Fruit fly (Drosophila melanogaster) S2 (cell line): Measurements from ENCODE around the gene Prosalpha4.

Source experiments
- CG8478 ChIP-seq: fragments of >200 bp; optimal IDR thresholded peaks from 2 replicates; lab custom pipeline; 2018
- CTCF ChIP-seq, 2 experiments: fragments of >200 bp; optimal IDR thresholded peaks; 2 replicates each; lab custom pipeline; 2018

Gene Prosalpha4

dm6 chrX:16281717-16282529 lies 5.9 kb downstream of the Prosalpha4 start:
- TF ChIP-seq CG8478, result no peak
- TF ChIP-seq CTCF (optimal IDR thresholded peaks at IDR 0.05; lab: Kevin White, UChicago), result no peak

dm6 chrX:16285186-16285585 lies 9.1 kb downstream of the Prosalpha4 start:
- no peak for TF ChIP-seq CTCF (optimal IDR thresholded peaks at IDR 0.05; lab: Kevin White, UChicago)
- no peak for TF ChIP-seq CG8478

dm6 chrX:16286083-16286666 lies 10.1 kb downstream of the Prosalpha4 start, which contains the start of gene UQCR-14:
UQCR-14 (plus strand) TSS chrX:16286288.
- peak in 1 of 2 experiments; percentile 7 for TF ChIP-seq CTCF (optimal IDR thresholded peaks at IDR 0.05; lab: Kevin White, UChicago)
- TF ChIP-seq CG8478, result no peak

dm6 chrX:16288492-16288964 lies 12.5 kb downstream of the Prosalpha4 start, which contains the start of the genes CG32576 and caz:
CG32576 (minus strand) TSS chrX:16288533.
caz (plus strand) TSS chrX:16288810.
- TF ChIP-seq CTCF (optimal IDR thresholded peaks at IDR 0.05; lab: Kevin White, UChicago) (no peak), CG8478 (no peak)

- TF ChIP-seq CTCF (optimal IDR thresholded peaks at IDR 0.05; lab: Kevin White, UChicago) (no peak), CG8478 (no peak)
Measured at dm6 chrX:16288999-16289398, 12.9 kb downstream of the Prosalpha4 start.

dm6 chrX:16292646-16293045 lies 16.6 kb downstream of the Prosalpha4 start:
- no peak for TF ChIP-seq CTCF (optimal IDR thresholded peaks at IDR 0.05; lab: Kevin White, UChicago)
- TF ChIP-seq CG8478, result no peak

dm6 chrX:16296423-16297292 lies 20.6 kb downstream of the Prosalpha4 start, which contains the start of gene CG3632:
CG3632 (plus strand) TSS chrX:16296671.
- TF ChIP-seq CG8478 (no peak), CTCF (optimal IDR thresholded peaks at IDR 0.05; lab: Kevin White, UChicago) (no peak)

- TF ChIP-seq CTCF (optimal IDR thresholded peaks at IDR 0.05; lab: Kevin White, UChicago) (no peak), CG8478 (no peak)
Measured at dm6 chrX:16297618-16298017, 21.5 kb downstream of the Prosalpha4 start, which contains the start of gene ERp44. ERp44 (minus strand) TSS chrX:16297718.

- TF ChIP-seq CG8478 (no peak), CTCF (optimal IDR thresholded peaks at IDR 0.05; lab: Kevin White, UChicago) (no peak)
Measured at dm6 chrX:16303636-16304035, 27.6 kb downstream of the Prosalpha4 start, which contains the start of gene CG3679. CG3679 (plus strand) TSS chrX:16303870.

dm6 chrX:16308310-16308918 lies 32.3 kb downstream of the Prosalpha4 start, which contains the start of gene Had1:
Had1 (minus strand) TSS chrX:16308667.
- no peak for TF ChIP-seq CTCF (optimal IDR thresholded peaks at IDR 0.05; lab: Kevin White, UChicago)
- no peak for TF ChIP-seq CG8478

- TF ChIP-seq CG8478 (no peak), CTCF (optimal IDR thresholded peaks at IDR 0.05; lab: Kevin White, UChicago) (no peak)
Measured at dm6 chrX:16308953-16309352, 32.9 kb downstream of the Prosalpha4 start.

- TF ChIP-seq CTCF (optimal IDR thresholded peaks at IDR 0.05; lab: Kevin White, UChicago), result no peak
Measured at dm6 chrX:16309764-16310163, 33.7 kb downstream of the Prosalpha4 start.

- TF ChIP-seq CG8478 (no peak), CTCF (optimal IDR thresholded peaks at IDR 0.05; lab: Kevin White, UChicago) (no peak)
Measured at dm6 chrX:16313078-16313875, 37.2 kb downstream of the Prosalpha4 start, which contains the start of the genes CG9915 and SWIP. CG9915 (minus strand) TSS chrX:16313138. SWIP (plus strand) TSS chrX:16313709.
